Worm (Caenorhabditis elegans) whole organism, young adult: ENCODE results near the gene msra-1.

Experiments
- B0035.1 ChIP-seq: sonication (generic microtip); optimal IDR thresholded peaks from 2 replicates; lab custom pipeline; 2016; ENCODE audit warnings: missing genetic modification characterization, mild to moderate bottlenecking, missing compliant biosample characterization, missing genotype, missing genetic modification reagents
- B0261.1 ChIP-seq: sonication (generic microtip); optimal IDR thresholded peaks from 2 replicates; lab custom pipeline; 2016; ENCODE audit warnings: mild to moderate bottlenecking, missing genetic modification characterization, moderate library complexity, missing compliant biosample characterization
- B0336.3 ChIP-seq: fragments of 200-800 bp; sonication (Bioruptor generic); IDR thresholded peaks from 2 replicates; pipeline ENCODE4 v1.3.6; 2022; ENCODE audit warnings: missing genetic modification characterization, missing compliant biosample characterization
- D2030.7 ChIP-seq: fragments of 200-800 bp; sonication (Bioruptor generic); IDR thresholded peaks from 2 replicates; pipeline ENCODE4 v1.3.6; 2022; ENCODE audit warnings: missing genetic modification reagents, missing genetic modification characterization, missing compliant biosample characterization
- T26A5.8 ChIP-seq: sonication (generic microtip); optimal IDR thresholded peaks from 2 replicates; lab custom pipeline; 2016; ENCODE audit warnings: missing genetic modification characterization, missing compliant biosample characterization
- ZK185.1 ChIP-seq: sonication (generic microtip); optimal IDR thresholded peaks from 2 replicates; lab custom pipeline; 2016; ENCODE audit warnings: mild to moderate bottlenecking, missing genetic modification characterization, missing compliant biosample characterization; ENCODE audit not compliant: poor library complexity, severe bottlenecking
- ama-1 ChIP-seq, 3 experiments: fragments of 150-350 bp in 1 of 3; sonication (generic microtip) in 2 of 3; optimal IDR thresholded peaks; 2 replicates each; lab custom pipeline; 2014 to 2018; ENCODE audit warnings: missing biosample characterization in 2 of 3, missing genetic modification characterization in 2 of 3, missing genetic modification reagents in 2 of 3
- bed-2 ChIP-seq: fragments of 200-800 bp; sonication (Bioruptor generic); IDR thresholded peaks from 2 replicates; pipeline ENCODE4 v1.3.6; 2022; ENCODE audit warnings: missing genetic modification reagents, missing genetic modification characterization, missing compliant biosample characterization
- ccch-3 ChIP-seq: fragments of 200-800 bp; sonication (Bioruptor generic); optimal IDR thresholded peaks from 2 replicates; lab custom pipeline; 2018; ENCODE audit warnings: mild to moderate bottlenecking, missing genetic modification characterization, missing compliant biosample characterization
- cebp-1 ChIP-seq, 2 experiments: fragments of 200-800 bp in 1 of 2; sonication (Bioruptor generic) in 1 of 2; sonication (generic microtip) in 1 of 2; IDR thresholded peaks in 1 of 2; optimal IDR thresholded peaks in 1 of 2; 2 replicates each; pipeline versions ENCODE4 v1.3.6 to Lab custom; 2017 to 2022; ENCODE audit warnings: missing compliant biosample characterization in 2 of 2, missing genetic modification characterization in 2 of 2, mild to moderate bottlenecking in 1 of 2, missing genetic modification reagents in 1 of 2, moderate library complexity in 1 of 2
- ceh-27 ChIP-seq: fragments of 200-800 bp; sonication (Bioruptor generic); optimal IDR thresholded peaks from 2 replicates; lab custom pipeline; 2018; ENCODE audit warnings: mild to moderate bottlenecking, missing genetic modification characterization, moderate library complexity, missing compliant biosample characterization
- ceh-58 ChIP-seq: fragments of 200-800 bp; sonication (Bioruptor generic); IDR thresholded peaks from 2 replicates; pipeline ENCODE4 v1.3.6; 2022; ENCODE audit warnings: missing genetic modification characterization, missing compliant biosample characterization
- chd-7 ChIP-seq: sonication (generic microtip); optimal IDR thresholded peaks from 2 replicates; lab custom pipeline; 2016; ENCODE audit warnings: mild to moderate bottlenecking, missing genetic modification characterization, moderate library complexity, missing compliant biosample characterization
- die-1 ChIP-seq: sonication (generic microtip); optimal IDR thresholded peaks from 2 replicates; lab custom pipeline; 2016; ENCODE audit warnings: missing genotype, mild to moderate bottlenecking, missing genetic modification characterization, missing compliant biosample characterization
- dox-1 ChIP-seq: fragments of 200-800 bp; sonication (Bioruptor generic); IDR thresholded peaks from 2 replicates; pipeline ENCODE4 v1.3.6; 2022; ENCODE audit warnings: missing genetic modification reagents, missing genetic modification characterization, missing compliant biosample characterization
- dpff-1 ChIP-seq: sonication (generic microtip); optimal IDR thresholded peaks from 2 replicates; lab custom pipeline; 2017; ENCODE audit warnings: mild to moderate bottlenecking, missing genetic modification characterization, missing compliant biosample characterization
- efl-1 ChIP-seq: fragments of 150-350 bp; optimal IDR thresholded peaks from 2 replicates; lab custom pipeline; 2014; ENCODE audit warnings: missing biosample characterization, missing genetic modification reagents, missing genetic modification characterization
- hrde-1 ChIP-seq: sonication (generic microtip); optimal IDR thresholded peaks from 2 replicates; lab custom pipeline; 2016; ENCODE audit warnings: missing genetic modification characterization, mild to moderate bottlenecking, missing compliant biosample characterization, moderate library complexity, missing genotype, missing genetic modification reagents, borderline replicate concordance
- let-607 ChIP-seq, 2 experiments: fragments of 200-800 bp in 1 of 2; sonication (Bioruptor generic) in 1 of 2; sonication (generic microtip) in 1 of 2; optimal IDR thresholded peaks; 2 replicates each; lab custom pipeline; 2016 to 2018; ENCODE audit warnings: mild to moderate bottlenecking in 2 of 2, missing compliant biosample characterization in 2 of 2, missing genetic modification characterization in 2 of 2, moderate library complexity in 2 of 2, missing genotype in 1 of 2
- lir-1 ChIP-seq: fragments of 200-800 bp; sonication (Bioruptor generic); conservative IDR thresholded peaks from 2 replicates; pipeline ENCODE4 v1.3.6; 2022; ENCODE audit warnings: missing genetic modification reagents, missing genetic modification characterization, missing compliant biosample characterization
- lsy-27 ChIP-seq: sonication (generic microtip); optimal IDR thresholded peaks from 2 replicates; lab custom pipeline; 2017; ENCODE audit warnings: missing genetic modification characterization, mild to moderate bottlenecking, missing compliant biosample characterization, antibody characterized with exemption, missing genotype, borderline replicate concordance; ENCODE audit not compliant: insufficient read depth
- madf-3 ChIP-seq: fragments of 200-800 bp; sonication (Bioruptor generic); IDR thresholded peaks from 2 replicates; pipeline ENCODE4 v1.3.6; 2022; ENCODE audit warnings: missing genetic modification reagents, missing genetic modification characterization, missing compliant biosample characterization
- madf-6 ChIP-seq: fragments of 200-800 bp; sonication (Bioruptor generic); IDR thresholded peaks from 2 replicates; pipeline ENCODE4 v1.3.6; 2022; ENCODE audit warnings: missing genetic modification reagents, missing genetic modification characterization, missing compliant biosample characterization
- mel-28 ChIP-seq: sonication (generic microtip); optimal IDR thresholded peaks from 2 replicates; lab custom pipeline; 2016; ENCODE audit warnings: borderline replicate concordance, mild to moderate bottlenecking, missing genetic modification characterization, missing compliant biosample characterization
- mxl-1 ChIP-seq: sonication (generic microtip); optimal IDR thresholded peaks from 2 replicates; lab custom pipeline; 2016; ENCODE audit warnings: missing genetic modification characterization, missing compliant biosample characterization
- nhr-179 ChIP-seq: sonication (generic microtip); optimal IDR thresholded peaks from 2 replicates; lab custom pipeline; 2016; ENCODE audit warnings: mild to moderate bottlenecking, missing genetic modification characterization, missing compliant biosample characterization
- rcor-1 ChIP-seq: fragments of 200-800 bp; sonication (Bioruptor generic); IDR thresholded peaks from 2 replicates; pipeline ENCODE4 v1.3.6; 2022; ENCODE audit warnings: missing genetic modification reagents, missing genetic modification characterization, missing compliant biosample characterization
- repo-1 ChIP-seq: sonication (generic microtip); optimal IDR thresholded peaks from 2 replicates; lab custom pipeline; 2017; ENCODE audit warnings: mild to moderate bottlenecking, missing genetic modification characterization, missing compliant biosample characterization
- snpc-3.4 ChIP-seq: sonication (generic microtip); optimal IDR thresholded peaks from 2 replicates; lab custom pipeline; 2017; ENCODE audit warnings: missing genetic modification characterization, mild to moderate bottlenecking, missing compliant biosample characterization, antibody characterized with exemption, moderate library complexity, missing genotype, missing genetic modification reagents
- snpc-4 ChIP-seq, 5 experiments: fragments of 150-350 bp in 1 of 5; sonication (generic microtip) in 4 of 5; optimal IDR thresholded peaks; 2 replicates each; lab custom pipeline; 2014 to 2018; ENCODE audit warnings: missing genetic modification characterization in 5 of 5, missing biosample characterization in 3 of 5, antibody characterized with exemption in 2 of 5, mild to moderate bottlenecking in 2 of 5, missing compliant biosample characterization in 2 of 5, missing genotype in 2 of 5, moderate library complexity in 2 of 5, missing genetic modification reagents in 1 of 5
- tlf-1 ChIP-seq: fragments of 200-800 bp; sonication (Bioruptor generic); optimal IDR thresholded peaks from 2 replicates; lab custom pipeline; 2018; ENCODE audit warnings: mild to moderate bottlenecking, missing genetic modification characterization, missing compliant biosample characterization
- zim-3 ChIP-seq: sonication (generic microtip); optimal IDR thresholded peaks from 2 replicates; lab custom pipeline; 2017; ENCODE audit warnings: mild to moderate bottlenecking, missing genetic modification characterization, moderate library complexity, missing compliant biosample characterization
- ztf-25 ChIP-seq: fragments of 200-800 bp; sonication (Bioruptor generic); IDR thresholded peaks from 2 replicates; pipeline ENCODE4 v1.3.6; 2022; ENCODE audit warnings: missing genetic modification reagents, missing genetic modification characterization, missing compliant biosample characterization
- ztf-26 ChIP-seq: sonication (generic microtip); optimal IDR thresholded peaks from 2 replicates; lab custom pipeline; 2017; ENCODE audit warnings: missing genetic modification characterization, missing compliant biosample characterization

Gene msra-1

DNA sequence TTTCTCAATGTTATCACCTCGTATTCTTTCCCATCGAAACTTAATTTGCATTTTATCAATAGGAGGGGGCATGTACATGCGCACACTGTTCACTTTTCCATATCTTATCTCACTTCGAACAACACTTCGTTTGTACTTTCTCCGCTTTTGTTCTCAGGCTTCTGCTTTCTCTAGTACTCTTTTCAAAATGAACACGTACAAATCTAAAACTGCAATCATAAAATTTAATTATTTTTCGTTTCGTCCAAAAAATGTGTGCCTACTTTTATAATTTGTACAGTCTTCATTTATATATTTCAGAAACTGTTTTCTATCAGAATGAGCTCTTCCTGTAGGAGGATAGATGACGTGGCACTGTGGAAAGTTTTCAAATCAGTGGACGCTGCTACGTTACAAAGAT is 34.9 kb upstream of the msra-1 start, which contains the start of gene C07D10.1:
Gene C07D10.1 (plus strand): TSS at position 301 of the 400 bp plus-strand sequence.
- TF ChIP-seq ztf-25 (no peak), nhr-179 (no peak), lir-1 (GFP tag; lab: Robert Waterston, UW) (no peak), B0336.3 (no peak), rcor-1 (GFP tag; lab: Robert Waterston, UW) (no peak), die-1 (no peak)

DNA sequence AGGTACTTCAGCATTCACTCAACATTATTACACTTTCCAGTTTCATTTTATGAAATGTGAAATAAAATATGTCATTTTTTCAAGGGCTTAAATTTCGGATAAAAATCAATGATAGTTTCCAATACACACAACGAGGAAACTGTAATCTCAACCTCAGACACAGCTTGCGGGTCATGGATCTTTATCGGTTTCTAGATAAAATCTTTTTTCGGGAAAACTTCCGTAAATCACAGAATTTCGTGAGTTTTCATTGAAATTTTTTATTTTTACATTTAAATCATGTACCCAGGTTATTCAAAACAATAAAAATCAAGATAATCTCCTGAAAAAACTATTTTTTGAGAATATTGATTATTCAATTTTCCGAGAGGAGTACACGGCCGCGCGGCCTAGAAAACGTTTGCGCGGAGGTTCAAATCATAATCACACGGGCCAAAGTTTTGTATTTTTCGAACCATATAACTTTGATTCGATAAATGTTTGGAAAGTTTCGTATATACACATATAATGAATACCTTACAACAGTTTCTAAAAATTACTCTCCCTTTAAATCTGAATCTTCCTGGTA is 33.5 kb upstream of the msra-1 start:
- TF ChIP-seq ceh-27 (no peak), ceh-58 (GFP tag; lab: Robert Waterston, UW) (no peak), cebp-1 (GFP tag; IDR thresholded peaks at IDR 0.05; lab: Robert Waterston, UW) (no peak), cebp-1 (tag; optimal IDR thresholded peaks at IDR 0.05; lab: Kevin White, UChicago) (peak; percentile 29), hrde-1 (tag; lab: Kevin White, UChicago) (no peak), lsy-27 (no peak), B0035.1 (tag; lab: Kevin White, UChicago) (no peak), ZK185.1 (no peak), madf-6 (GFP tag; lab: Robert Waterston, UW) (0 out of 2 replicates have a peak, but pooled peaks have one; percentile 17), B0261.1 (tag; lab: Kevin White, UChicago) (no peak), madf-3 (GFP tag; lab: Robert Waterston, UW) (no peak), snpc-4 (GFP tag; optimal IDR thresholded peaks at IDR 0.05; lab: Kevin White, UChicago) (no peak), snpc-4 (tag; optimal IDR thresholded peaks at IDR 0.05; lab: Kevin White, UChicago) (peak in 2 of 4 experiments; percentile 8 to 18), ama-1 (optimal IDR thresholded peaks at IDR 0.05; lab: Kevin White, UChicago) (no peak), ama-1 (GFP tag; optimal IDR thresholded peaks at IDR 0.05; lab: Kevin White, UChicago) (peak in 1 of 2 experiments; percentile 13), D2030.7 (no peak), efl-1 (GFP tag; lab: Kevin White, UChicago) (peak; percentile 8), let-607 (tag; optimal IDR thresholded peaks at IDR 0.05; lab: Kevin White, UChicago) (no peak), tlf-1 (GFP tag; lab: Kevin White, UChicago) (no peak), dpff-1 (tag; lab: Kevin White, UChicago) (no peak), mel-28 (tag; lab: Kevin White, UChicago) (no peak), dox-1 (no peak), T26A5.8 (tag; lab: Kevin White, UChicago) (no peak), bed-2 (GFP tag; lab: Robert Waterston, UW) (no peak), snpc-3.4 (tag; lab: Kevin White, UChicago) (no peak), repo-1 (no peak)

DNA sequence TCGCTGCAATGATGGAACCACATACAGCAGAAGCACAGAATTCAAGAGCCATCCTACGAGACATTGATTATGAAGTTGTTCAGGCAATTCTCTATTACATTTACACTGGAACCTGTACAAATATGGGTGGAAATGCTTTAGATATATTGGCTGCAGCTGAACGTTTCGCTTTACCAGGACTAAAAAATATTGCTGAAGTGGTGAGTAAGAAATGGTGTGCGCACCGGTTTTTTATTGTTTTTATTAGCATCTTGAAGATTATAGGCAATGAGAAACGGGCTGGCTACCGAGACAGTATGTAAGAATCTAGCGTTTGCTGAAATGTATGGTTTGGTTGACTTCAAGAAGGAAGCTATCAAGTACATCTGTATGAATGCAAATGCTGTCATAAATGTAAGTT is 32.2 kb upstream of the msra-1 start:
- TF ChIP-seq mxl-1 (tag; lab: Kevin White, UChicago) (no peak), chd-7 (tag; lab: Kevin White, UChicago) (no peak), ccch-3 (GFP tag; lab: Kevin White, UChicago) (no peak), zim-3 (tag; lab: Kevin White, UChicago) (no peak), ztf-26 (tag; lab: Kevin White, UChicago) (no peak)
- TF ChIP-seq, all 124 proteins: peak for 0
